Fruit fly (Drosophila melanogaster) whole organism, embryonic: Measurements from ENCODE around the gene Nep6.

Source experiments
- CG10267 ChIP-seq: fragments of 200-800 bp; sonication (Bioruptor generic); optimal IDR thresholded peaks from 2 replicates; lab custom pipeline; 2018; ENCODE audit warnings: missing biosample characterization, mild to moderate bottlenecking, missing genetic modification characterization, moderate library complexity
- CG12299 ChIP-seq: fragments of 200-800 bp; sonication (Bioruptor generic); optimal IDR thresholded peaks from 2 replicates; lab custom pipeline; 2018; ENCODE audit warnings: missing biosample characterization, mild to moderate bottlenecking, missing genetic modification characterization
- CG14050 ChIP-seq: fragments of 200-800 bp; sonication (Bioruptor generic); IDR thresholded peaks from 3 replicates; pipeline ENCODE4 v1.3.6; 2022; ENCODE audit warnings: missing biosample characterization, missing genetic modification characterization
- CG15073 ChIP-seq: fragments of 200-800 bp; sonication (Bioruptor generic); optimal IDR thresholded peaks from 2 replicates; lab custom pipeline; 2016; ENCODE audit warnings: missing biosample characterization, missing genetic modification characterization
- CG15269 ChIP-seq: fragments of 200-800 bp; sonication (Bioruptor generic); optimal IDR thresholded peaks from 2 replicates; lab custom pipeline; 2018; ENCODE audit warnings: missing biosample characterization, mild to moderate bottlenecking, missing genetic modification characterization, moderate library complexity
- CG15479 ChIP-seq: fragments of 200-800 bp; sonication (Bioruptor generic); optimal IDR thresholded peaks from 3 replicates; lab custom pipeline; 2019; ENCODE audit warnings: missing biosample characterization, mild to moderate bottlenecking, missing genetic modification characterization, moderate library complexity
- CG2202 ChIP-seq: fragments of 200-800 bp; sonication (Bioruptor generic); optimal IDR thresholded peaks from 2 replicates; lab custom pipeline; 2018; ENCODE audit warnings: missing biosample characterization, mild to moderate bottlenecking, missing genetic modification characterization
- CG31441 ChIP-seq: fragments of 200-800 bp; sonication (Bioruptor generic); IDR thresholded peaks from 2 replicates; pipeline ENCODE4 v1.3.6; 2022; ENCODE audit warnings: missing biosample characterization, missing genetic modification characterization
- CG3281 ChIP-seq: fragments of 200-800 bp; sonication (Bioruptor generic); optimal IDR thresholded peaks from 3 replicates; lab custom pipeline; 2017; ENCODE audit warnings: missing biosample characterization, mild to moderate bottlenecking, missing genetic modification characterization
- CG3407 ChIP-seq: fragments of 200-800 bp; sonication (Bioruptor generic); optimal IDR thresholded peaks from 2 replicates; lab custom pipeline; 2018; ENCODE audit warnings: missing biosample characterization, mild to moderate bottlenecking, missing genetic modification characterization
- CG4360 ChIP-seq: fragments of 200-800 bp; sonication (Bioruptor generic); IDR thresholded peaks from 2 replicates; pipeline ENCODE4 v1.3.6; 2022; ENCODE audit warnings: missing biosample characterization, missing genetic modification characterization
- CG4617 ChIP-seq: fragments of 200-800 bp; sonication (Bioruptor generic); optimal IDR thresholded peaks from 3 replicates; lab custom pipeline; 2016; ENCODE audit warnings: missing biosample characterization, missing genetic modification characterization, borderline replicate concordance
- CG4707 ChIP-seq: fragments of 200-800 bp; sonication (Bioruptor generic); optimal IDR thresholded peaks from 2 replicates; lab custom pipeline; 2018; ENCODE audit warnings: missing biosample characterization, mild to moderate bottlenecking, missing genetic modification characterization, moderate library complexity
- CG6654 ChIP-seq: fragments of 200-800 bp; sonication (Bioruptor generic); optimal IDR thresholded peaks from 2 replicates; lab custom pipeline; 2017; ENCODE audit warnings: missing biosample characterization, mild to moderate bottlenecking, missing genetic modification characterization
- CG6689 ChIP-seq: fragments of 200-800 bp; sonication (Bioruptor generic); IDR thresholded peaks from 2 replicates; pipeline ENCODE4 v1.3.6; 2022; ENCODE audit warnings: missing biosample characterization, missing genetic modification characterization
- CG6791 ChIP-seq: fragments of 200-800 bp; sonication (Bioruptor generic); IDR thresholded peaks from 3 replicates; pipeline ENCODE4 v1.3.6; 2022; ENCODE audit warnings: missing biosample characterization, missing genetic modification characterization; ENCODE audit not compliant: partially characterized antibody
- CG6854 ChIP-seq: fragments of 200-800 bp; sonication (Bioruptor generic); optimal IDR thresholded peaks from 3 replicates; lab custom pipeline; 2017; ENCODE audit warnings: missing biosample characterization, mild to moderate bottlenecking, missing genetic modification characterization
- CG7963 ChIP-seq: fragments of 200-800 bp; sonication (Bioruptor generic); IDR thresholded peaks from 3 replicates; pipeline ENCODE4 v1.3.6; 2022; ENCODE audit warnings: missing biosample characterization, missing genetic modification characterization; ENCODE audit not compliant: partially characterized antibody
- CG9797 ChIP-seq: fragments of 200-800 bp; sonication (Bioruptor generic); optimal IDR thresholded peaks from 3 replicates; lab custom pipeline; 2018; ENCODE audit warnings: missing biosample characterization, mild to moderate bottlenecking, missing genetic modification characterization
- Doc2 ChIP-seq: fragments of 200-800 bp; sonication (Bioruptor generic); IDR thresholded peaks from 2 replicates; pipeline ENCODE4 v1.3.6; 2022; ENCODE audit warnings: missing biosample characterization, missing genetic modification characterization
- E2f2 ChIP-seq: fragments of 200-800 bp; sonication (Bioruptor generic); IDR thresholded peaks from 2 replicates; pipeline ENCODE4 v1.3.6; 2022; ENCODE audit warnings: missing biosample characterization, missing genetic modification characterization
- ERR ChIP-seq: fragments of 200-800 bp; sonication (Bioruptor generic); optimal IDR thresholded peaks from 2 replicates; lab custom pipeline; 2016; ENCODE audit warnings: missing biosample characterization, missing genetic modification characterization
- Ets97D ChIP-seq: fragments of 200-800 bp; sonication (Bioruptor generic); optimal IDR thresholded peaks from 3 replicates; lab custom pipeline; 2016; ENCODE audit warnings: missing biosample characterization, missing genetic modification characterization
- GATAe ChIP-seq: fragments of 200-800 bp; sonication (Bioruptor generic); conservative IDR thresholded peaks from 2 replicates; pipeline ENCODE4 v1.3.6; 2022; ENCODE audit warnings: missing biosample characterization, missing genetic modification characterization
- Gsc ChIP-seq: fragments of 200-800 bp; sonication (Bioruptor generic); IDR thresholded peaks from 2 replicates; pipeline ENCODE4 v1.3.6; 2022; ENCODE audit warnings: missing biosample characterization, missing genetic modification characterization
- Gug ChIP-seq: fragments of 200-800 bp; sonication (Bioruptor generic); IDR thresholded peaks from 4 replicates; pipeline ENCODE4 v1.3.6; 2022; ENCODE audit warnings: missing biosample characterization, missing genetic modification characterization
- H15 ChIP-seq: fragments of 200-800 bp; sonication (Bioruptor generic); IDR thresholded peaks from 3 replicates; pipeline ENCODE4 v1.3.6; 2022; ENCODE audit warnings: missing biosample characterization, missing genetic modification characterization
- Hr78 ChIP-seq, 2 experiments: fragments of 200-800 bp in 1 of 2; fragments of >200 bp in 1 of 2; sonication (Bioruptor generic) in 1 of 2; optimal IDR thresholded peaks; 2 replicates each; lab custom pipeline; 2017 to 2019; ENCODE audit warnings: missing biosample characterization in 2 of 2, missing genetic modification characterization in 2 of 2, mild to moderate bottlenecking in 1 of 2, moderate library complexity in 1 of 2
- NC2α ChIP-seq: fragments of 200-800 bp; sonication (Bioruptor generic); optimal IDR thresholded peaks from 2 replicates; lab custom pipeline; 2016; ENCODE audit warnings: missing biosample characterization, missing genetic modification characterization
- NC2β ChIP-seq: fragments of 200-800 bp; sonication (Bioruptor generic); optimal IDR thresholded peaks from 2 replicates; lab custom pipeline; 2016; ENCODE audit warnings: missing biosample characterization, missing genetic modification characterization
- NfI ChIP-seq: fragments of 200-800 bp; sonication (Bioruptor generic); optimal IDR thresholded peaks from 3 replicates; lab custom pipeline; 2018; ENCODE audit warnings: missing biosample characterization, mild to moderate bottlenecking, missing genetic modification characterization, moderate library complexity
- Sin3A ChIP-seq: fragments of >200 bp; optimal IDR thresholded peaks from 2 replicates; lab custom pipeline; 2018
- Six4 ChIP-seq: fragments of 200-800 bp; sonication (Bioruptor generic); optimal IDR thresholded peaks from 2 replicates; lab custom pipeline; 2016; ENCODE audit warnings: missing biosample characterization, missing genetic modification characterization
- TFAM ChIP-seq: fragments of 200-800 bp; sonication (Bioruptor generic); optimal IDR thresholded peaks from 2 replicates; lab custom pipeline; 2017; ENCODE audit warnings: missing biosample characterization, missing genetic modification characterization, inconsistent platforms
- abd-A ChIP-seq: fragments of 200-800 bp; sonication (Bioruptor generic); optimal IDR thresholded peaks from 3 replicates; lab custom pipeline; 2019; ENCODE audit warnings: missing biosample characterization, mild to moderate bottlenecking, missing genetic modification characterization, moderate library complexity
- ara ChIP-seq: fragments of 200-800 bp; sonication (Bioruptor generic); IDR thresholded peaks from 2 replicates; pipeline ENCODE4 v1.3.6; 2022; ENCODE audit warnings: missing biosample characterization, missing genetic modification characterization
- ato ChIP-seq: fragments of 200-800 bp; sonication (Bioruptor generic); IDR thresholded peaks from 2 replicates; pipeline ENCODE4 v1.3.6; 2022; ENCODE audit warnings: missing biosample characterization, missing genetic modification characterization; ENCODE audit not compliant: partially characterized antibody
- bowl ChIP-seq: fragments of 200-800 bp; sonication (Bioruptor generic); IDR thresholded peaks from 2 replicates; pipeline ENCODE4 v1.3.6; 2022; ENCODE audit warnings: missing biosample characterization, missing genetic modification characterization
- br ChIP-seq: fragments of >200 bp; optimal IDR thresholded peaks from 2 replicates; lab custom pipeline; 2017
- chm ChIP-seq: fragments of 200-800 bp; sonication (Bioruptor generic); IDR thresholded peaks from 2 replicates; pipeline ENCODE4 v1.3.6; 2022; ENCODE audit warnings: missing biosample characterization, missing genetic modification characterization
- dan ChIP-seq: fragments of 200-800 bp; sonication (Bioruptor generic); IDR thresholded peaks from 2 replicates; pipeline ENCODE4 v1.3.6; 2022; ENCODE audit warnings: missing biosample characterization, missing genetic modification characterization
- danr ChIP-seq: fragments of 200-800 bp; sonication (Bioruptor generic); IDR thresholded peaks from 2 replicates; pipeline ENCODE4 v1.3.6; 2022; ENCODE audit warnings: missing biosample characterization, missing genetic modification characterization
- disco-r ChIP-seq: fragments of 200-800 bp; sonication (Bioruptor generic); optimal IDR thresholded peaks from 2 replicates; lab custom pipeline; 2016; ENCODE audit warnings: missing biosample characterization, missing genetic modification characterization
- dmrt99B ChIP-seq: fragments of 200-800 bp; sonication (Bioruptor generic); optimal IDR thresholded peaks from 2 replicates; lab custom pipeline; 2018; ENCODE audit warnings: missing biosample characterization, mild to moderate bottlenecking, missing genetic modification characterization, moderate library complexity
- fd3F ChIP-seq: fragments of 200-800 bp; sonication (Bioruptor generic); optimal IDR thresholded peaks from 2 replicates; lab custom pipeline; 2018; ENCODE audit warnings: missing biosample characterization, mild to moderate bottlenecking, missing genetic modification characterization, moderate library complexity
- gsb ChIP-seq: fragments of 200-800 bp; sonication (Bioruptor generic); IDR thresholded peaks from 2 replicates; pipeline ENCODE4 v1.3.6; 2022; ENCODE audit warnings: missing biosample characterization, missing genetic modification characterization
- jing ChIP-seq: fragments of 200-800 bp; sonication (Bioruptor generic); optimal IDR thresholded peaks from 2 replicates; lab custom pipeline; 2018; ENCODE audit warnings: missing biosample characterization, mild to moderate bottlenecking, missing genetic modification characterization
- pb ChIP-seq: fragments of 200-800 bp; sonication (Bioruptor generic); optimal IDR thresholded peaks from 3 replicates; lab custom pipeline; 2016; ENCODE audit warnings: missing biosample characterization, missing genetic modification characterization
- pros ChIP-seq: fragments of 200-800 bp; sonication (Bioruptor generic); optimal IDR thresholded peaks from 3 replicates; lab custom pipeline; 2019; ENCODE audit warnings: missing biosample characterization, mild to moderate bottlenecking, missing genetic modification characterization, moderate library complexity
- slp2 ChIP-seq: fragments of 200-800 bp; sonication (Bioruptor generic); optimal IDR thresholded peaks from 2 replicates; lab custom pipeline; 2016; ENCODE audit warnings: missing biosample characterization, missing genetic modification characterization
- tgo ChIP-seq: fragments of 200-800 bp; sonication (Bioruptor generic); IDR thresholded peaks from 3 replicates; pipeline ENCODE4 v1.3.6; 2022; ENCODE audit warnings: missing biosample characterization, missing genetic modification characterization

Nep6 gene

dm6 chrX:12752196-12752595 is 49.3 kb upstream of the Nep6 start (continued):
- peak; percentile 99 for TF ChIP-seq ara (GFP tag; lab: Robert Waterston, UW)
- peak; percentile 98 for TF ChIP-seq gsb (GFP tag; lab: Robert Waterston, UW)
- TF ChIP-seq slp2 (GFP tag; lab: Kevin White, UChicago) = peak; percentile 94
- TF ChIP-seq CG6689 (GFP tag; lab: Robert Waterston, UW) = peak; percentile 99
- peak; percentile 93 for TF ChIP-seq CG6654 (GFP tag; lab: Kevin White, UChicago)
- peak; percentile 99 for TF ChIP-seq CG4617 (GFP tag; lab: Kevin White, UChicago)
- TF ChIP-seq Doc2 (GFP tag; lab: Robert Waterston, UW) = peak; percentile 97
- TF ChIP-seq pros (GFP tag; lab: Kevin White, UChicago) = no peak
- TF ChIP-seq CG12299 (tag; lab: Kevin White, UChicago) = peak; percentile 97
- TF ChIP-seq fd3F (GFP tag; lab: Kevin White, UChicago) = peak; percentile 98
- peak; percentile 98 for TF ChIP-seq Gsc (GFP tag; lab: Robert Waterston, UW)
- TF ChIP-seq CG2202 (tag; lab: Kevin White, UChicago) = peak; percentile 66
- peak; percentile 91 for TF ChIP-seq abd-A (tag; lab: Kevin White, UChicago)
- peak; percentile 92 for TF ChIP-seq CG15073
- peak; percentile 96 for TF ChIP-seq TFAM (GFP tag; lab: Kevin White, UChicago)
- TF ChIP-seq br = no peak
- peak; percentile 99 for TF ChIP-seq Gug (GFP tag; lab: Robert Waterston, UW)
- peak; percentile 64 for TF ChIP-seq CG9797 (GFP tag; lab: Kevin White, UChicago)
- TF ChIP-seq CG4707 (GFP tag; lab: Kevin White, UChicago) = peak; percentile 96
- peak; percentile 97 for TF ChIP-seq CG3407 (GFP tag; lab: Kevin White, UChicago)
- TF ChIP-seq CG31441 = peak; percentile 98
- peak; percentile 99 for TF ChIP-seq CG6854 (GFP tag; lab: Kevin White, UChicago)
- TF ChIP-seq pb = peak; percentile 99
- TF ChIP-seq CG4360 (GFP tag; lab: Robert Waterston, UW) = 0 out of 2 replicates have a peak, but pooled peaks have one; percentile 66
- TF ChIP-seq danr (GFP tag; lab: Robert Waterston, UW) = peak; percentile 98
- peak; percentile 99 for TF ChIP-seq NC2α (GFP tag; lab: Kevin White, UChicago)
- TF ChIP-seq chm = peak; percentile 99
- TF ChIP-seq bowl (GFP tag; lab: Robert Waterston, UW) = peak; percentile 95
- TF ChIP-seq E2f2 (GFP tag; lab: Robert Waterston, UW) = peak; percentile 71
- TF ChIP-seq CG14050 (GFP tag; lab: Robert Waterston, UW) = peak; percentile 98
- peak; percentile 99 for TF ChIP-seq CG3281
- peak; percentile 97 for TF ChIP-seq CG10267 (tag; lab: Kevin White, UChicago)
- TF ChIP-seq NfI = peak; percentile 99
- TF ChIP-seq disco-r (GFP tag; lab: Kevin White, UChicago) = peak; percentile 99
- peak; percentile 99 for TF ChIP-seq Six4 (GFP tag; lab: Kevin White, UChicago)
- TF ChIP-seq ERR (GFP tag; lab: Kevin White, UChicago) = peak; percentile 99
- no peak for TF ChIP-seq Sin3A (lab: Kevin White, UChicago)
- peak; percentile 95 for TF ChIP-seq Ets97D (GFP tag; lab: Kevin White, UChicago)
- peak; percentile 99 for TF ChIP-seq dmrt99B (tag; lab: Kevin White, UChicago)
- peak; percentile 98 for TF ChIP-seq jing (GFP tag; lab: Kevin White, UChicago)
- TF ChIP-seq CG6791 (GFP tag; lab: Robert Waterston, UW) = no peak
- peak; percentile 99 for TF ChIP-seq NC2β (GFP tag; lab: Kevin White, UChicago)
- no peak for TF ChIP-seq ato (GFP tag; lab: Robert Waterston, UW)
- TF ChIP-seq H15 (GFP tag; lab: Robert Waterston, UW) = peak; percentile 99
- peak; percentile 97 for TF ChIP-seq GATAe (GFP tag; lab: Robert Waterston, UW)
- peak; percentile 98 for TF ChIP-seq dan
- peak in 1 of 2 experiments; percentile 58 for TF ChIP-seq Hr78 (GFP tag; optimal IDR thresholded peaks at IDR 0.05; lab: Kevin White, UChicago)
- peak; percentile 99 for TF ChIP-seq CG15269 (tag; lab: Kevin White, UChicago)
- TF ChIP-seq CG7963 = no peak
- TF ChIP-seq CG15479 = no peak
- peak; percentile 99 for TF ChIP-seq tgo (GFP tag; lab: Robert Waterston, UW)
